Worm (Caenorhabditis elegans) whole organism, L1 larva: Measurements from ENCODE around the gene lem-4.

Experiments
- F16B12.6 ChIP-seq: fragments of 150-350 bp; optimal IDR thresholded peaks from 2 replicates; lab custom pipeline; 2014; ENCODE audit warnings: missing biosample characterization, missing genetic modification characterization
- Y116A8C.19 ChIP-seq: sonication (generic microtip); optimal IDR thresholded peaks from 2 replicates; lab custom pipeline; 2016; ENCODE audit warnings: missing compliant biosample characterization, missing genetic modification characterization, borderline replicate concordance
- alr-1 ChIP-seq: fragments of 200-800 bp; sonication (Bioruptor generic); optimal IDR thresholded peaks from 2 replicates; lab custom pipeline; 2018; ENCODE audit warnings: borderline replicate concordance, mild to moderate bottlenecking, missing genetic modification characterization, missing compliant biosample characterization
- ama-1 ChIP-seq: fragments of 150-350 bp; optimal IDR thresholded peaks from 2 replicates; lab custom pipeline; 2014
- blmp-1 ChIP-seq: fragments of 150-350 bp; optimal IDR thresholded peaks from 2 replicates; lab custom pipeline; 2014; ENCODE audit warnings: missing biosample characterization, missing genetic modification characterization
- ceh-8 ChIP-seq: fragments of 200-800 bp; sonication (Bioruptor generic); optimal IDR thresholded peaks from 2 replicates; lab custom pipeline; 2018; ENCODE audit warnings: mild to moderate bottlenecking, missing genetic modification characterization, moderate library complexity, missing compliant biosample characterization
- ceh-82 ChIP-seq, 3 experiments: fragments of 150-350 bp in 1 of 3; sonication (generic microtip) in 2 of 3; optimal IDR thresholded peaks; 2 replicates each; lab custom pipeline; 2014 to 2017; ENCODE audit warnings: missing biosample characterization in 3 of 3, missing genetic modification characterization in 3 of 3
- ceh-88 ChIP-seq: fragments of 200-800 bp; sonication (Bioruptor generic); IDR thresholded peaks from 2 replicates; pipeline ENCODE4 v1.3.6; 2022; ENCODE audit warnings: missing genetic modification characterization, missing compliant biosample characterization
- ces-1 ChIP-seq: fragments of 150-350 bp; optimal IDR thresholded peaks from 2 replicates; lab custom pipeline; 2014; ENCODE audit warnings: missing biosample characterization, missing genetic modification reagents, missing genetic modification characterization
- ets-5 ChIP-seq: fragments of 200-800 bp; sonication (Bioruptor generic); IDR thresholded peaks from 2 replicates; pipeline ENCODE4 v1.3.6; 2022; ENCODE audit warnings: missing genetic modification characterization, missing compliant biosample characterization
- fkh-10 ChIP-seq: sonication (generic microtip); optimal IDR thresholded peaks from 2 replicates; lab custom pipeline; 2017; ENCODE audit warnings: missing biosample characterization, missing genetic modification reagents, missing genetic modification characterization
- fkh-8 ChIP-seq: sonication (generic microtip); optimal IDR thresholded peaks from 2 replicates; lab custom pipeline; 2016; ENCODE audit warnings: mild to moderate bottlenecking, missing genetic modification characterization, missing compliant biosample characterization
- hlh-4 ChIP-seq: sonication (generic microtip); optimal IDR thresholded peaks from 2 replicates; lab custom pipeline; 2016; ENCODE audit warnings: mild to moderate bottlenecking, missing genetic modification characterization, missing compliant biosample characterization
- hpl-2 ChIP-seq: fragments of 150-350 bp; optimal IDR thresholded peaks from 2 replicates; lab custom pipeline; 2014; ENCODE audit warnings: missing biosample characterization, missing genetic modification reagents, missing genetic modification characterization
- lin-13 ChIP-seq: fragments of 150-350 bp; optimal IDR thresholded peaks from 2 replicates; lab custom pipeline; 2014; ENCODE audit warnings: missing biosample characterization, missing genetic modification reagents, missing genetic modification characterization
- lin-14 ChIP-seq: fragments of 200-800 bp; sonication (Bioruptor generic); optimal IDR thresholded peaks from 2 replicates; lab custom pipeline; 2018; ENCODE audit warnings: mild to moderate bottlenecking, missing genetic modification characterization, moderate library complexity, missing compliant biosample characterization
- lin-15B ChIP-seq: fragments of 150-350 bp; sonication (generic microtip); optimal IDR thresholded peaks from 3 replicates; lab custom pipeline; 2014; ENCODE audit warnings: missing biosample characterization, missing genetic modification characterization
- mdl-1 ChIP-seq, 2 experiments: fragments of 150-350 bp; optimal IDR thresholded peaks; 2 replicates each; lab custom pipeline; 2014 to 2017; ENCODE audit warnings: missing biosample characterization in 2 of 2, missing genetic modification characterization in 2 of 2, inconsistent platforms in 1 of 2
- mef-2 ChIP-seq: fragments of 150-350 bp; optimal IDR thresholded peaks from 2 replicates; lab custom pipeline; 2014; ENCODE audit warnings: missing biosample characterization, missing genetic modification characterization
- nhr-19 ChIP-seq: fragments of 200-800 bp; sonication (Bioruptor generic); conservative IDR thresholded peaks from 2 replicates; pipeline ENCODE4 v1.3.6; 2022; ENCODE audit warnings: missing genetic modification characterization, missing compliant biosample characterization
- nhr-20 ChIP-seq: sonication (generic microtip); optimal IDR thresholded peaks from 2 replicates; lab custom pipeline; 2016; ENCODE audit warnings: mild to moderate bottlenecking, missing genetic modification characterization, missing compliant biosample characterization
- nhr-237 ChIP-seq: fragments of 150-350 bp; optimal IDR thresholded peaks from 2 replicates; lab custom pipeline; 2014; ENCODE audit warnings: missing biosample characterization, missing genetic modification characterization
- nhr-28 ChIP-seq: fragments of 150-350 bp; optimal IDR thresholded peaks from 2 replicates; lab custom pipeline; 2014; ENCODE audit warnings: missing biosample characterization, missing genetic modification characterization
- nhr-47 ChIP-seq: sonication (generic microtip); optimal IDR thresholded peaks from 2 replicates; lab custom pipeline; 2016; ENCODE audit warnings: mild to moderate bottlenecking, missing genetic modification characterization, moderate library complexity, missing compliant biosample characterization
- nhr-77 ChIP-seq: fragments of 150-350 bp; optimal IDR thresholded peaks from 2 replicates; lab custom pipeline; 2014; ENCODE audit warnings: missing biosample characterization, missing genetic modification characterization
- nhr-84 ChIP-seq: sonication (generic microtip); optimal IDR thresholded peaks from 2 replicates; lab custom pipeline; 2017; ENCODE audit warnings: missing biosample characterization, missing genetic modification characterization
- nhr-85 ChIP-seq: sonication (generic microtip); peaks from one replicate; lab custom pipeline; 2016; ENCODE audit warnings: missing genetic modification characterization, inconsistent platforms, missing compliant biosample characterization
- pqm-1 ChIP-seq: sonication (generic microtip); optimal IDR thresholded peaks from 3 replicates; lab custom pipeline; 2017; ENCODE audit warnings: missing biosample characterization, missing genetic modification characterization
- skn-1 ChIP-seq: fragments of 150-350 bp; optimal IDR thresholded peaks from 2 replicates; lab custom pipeline; 2014; ENCODE audit warnings: missing biosample characterization, missing genetic modification characterization
- snu-23 ChIP-seq: sonication (generic microtip); optimal IDR thresholded peaks from 2 replicates; lab custom pipeline; 2016; ENCODE audit warnings: missing genetic modification characterization, missing compliant biosample characterization
- sox-4 ChIP-seq: sonication (generic microtip); optimal IDR thresholded peaks from 2 replicates; lab custom pipeline; 2016; ENCODE audit warnings: missing genetic modification characterization, missing compliant biosample characterization
- sup-37 ChIP-seq: fragments of 200-800 bp; sonication (Bioruptor generic); optimal IDR thresholded peaks from 2 replicates; lab custom pipeline; 2018; ENCODE audit warnings: mild to moderate bottlenecking, missing genetic modification characterization, missing compliant biosample characterization
- swsn-7 ChIP-seq: sonication (generic microtip); optimal IDR thresholded peaks from 2 replicates; lab custom pipeline; 2016; ENCODE audit warnings: missing genetic modification characterization, missing compliant biosample characterization
- tbx-2 ChIP-seq: sonication (generic microtip); optimal IDR thresholded peaks from 2 replicates; lab custom pipeline; 2016; ENCODE audit warnings: missing genetic modification characterization, missing compliant biosample characterization
- unc-130 ChIP-seq: fragments of 150-350 bp; optimal IDR thresholded peaks from 2 replicates; lab custom pipeline; 2017; ENCODE audit warnings: missing biosample characterization, missing genetic modification characterization, inconsistent platforms
- unc-30 ChIP-seq: sonication (generic microtip); optimal IDR thresholded peaks from 2 replicates; lab custom pipeline; 2017; ENCODE audit warnings: missing biosample characterization, missing genetic modification characterization
- vab-15 ChIP-seq: sonication (generic microtip); optimal IDR thresholded peaks from 2 replicates; lab custom pipeline; 2017; ENCODE audit warnings: missing genotype, mild to moderate bottlenecking, missing genetic modification characterization, missing compliant biosample characterization
- xbp-1 ChIP-seq: sonication (generic microtip); optimal IDR thresholded peaks from 2 replicates; lab custom pipeline; 2016; ENCODE audit warnings: missing genetic modification characterization, missing compliant biosample characterization
- zip-4 ChIP-seq: fragments of 200-800 bp; sonication (Bioruptor generic); optimal IDR thresholded peaks from 2 replicates; lab custom pipeline; 2018; ENCODE audit warnings: mild to moderate bottlenecking, missing genetic modification characterization, moderate library complexity, missing compliant biosample characterization
- ztf-11 ChIP-seq, 2 experiments: sonication (generic microtip); optimal IDR thresholded peaks; 2 replicates each; lab custom pipeline; 2016 to 2017; ENCODE audit warnings: missing genetic modification characterization in 2 of 2, missing biosample characterization in 1 of 2, missing compliant biosample characterization in 1 of 2

lem-4 gene

DNA sequence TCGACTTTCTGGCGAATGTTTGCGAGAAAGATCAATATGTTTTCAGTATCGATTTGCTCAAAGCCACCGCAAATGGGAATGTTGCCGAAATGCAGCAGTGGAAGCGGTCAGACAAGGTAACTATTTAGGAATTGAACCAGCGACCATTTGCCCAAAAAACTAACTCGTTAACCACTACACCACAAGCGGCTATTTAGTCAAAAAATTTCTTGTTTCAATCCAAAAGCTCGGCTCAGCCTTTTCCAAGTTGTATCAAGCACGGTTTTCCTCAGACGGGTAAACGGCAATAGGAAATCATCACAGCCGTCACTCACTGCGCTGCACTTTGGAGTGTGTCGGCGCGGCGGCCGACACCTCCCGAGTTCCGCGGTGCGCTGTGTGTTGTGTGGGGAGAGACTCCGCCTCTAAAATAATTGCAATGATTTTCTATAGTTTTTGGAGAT is 12.3 kb upstream of the lem-4 start (continued):
- peak; percentile 86 for TF ChIP-seq swsn-7 (tag; lab: Kevin White, UChicago)
- peak; percentile 84 for TF ChIP-seq nhr-19 (GFP tag; lab: Robert Waterston, UW)
- peak; percentile 7 for TF ChIP-seq blmp-1
- TF ChIP-seq snu-23 (GFP tag; lab: Kevin White, UChicago), result peak; percentile 88
- TF ChIP-seq ceh-8 (GFP tag; lab: Kevin White, UChicago), result peak; percentile 15
- TF ChIP-seq nhr-47 (tag; lab: Kevin White, UChicago), result peak; percentile 92
- TF ChIP-seq skn-1 (tag; lab: Kevin White, UChicago), result peak; percentile 41
- TF ChIP-seq ces-1 (GFP tag; lab: Kevin White, UChicago), result no peak
- no peak for TF ChIP-seq fkh-10 (GFP tag; lab: Kevin White, UChicago)
- peak in 1 of 2 experiments; percentile 44 for TF ChIP-seq ztf-11 (tag; optimal IDR thresholded peaks at IDR 0.05; lab: Kevin White, UChicago)
- TF ChIP-seq zip-4 (GFP tag; lab: Kevin White, UChicago), result peak; percentile 58
- TF ChIP-seq unc-130 (tag; lab: Kevin White, UChicago), result peak; percentile 40
- no peak for TF ChIP-seq vab-15 (tag; lab: Kevin White, UChicago)
- TF ChIP-seq hpl-2, result peak; percentile 78
- TF ChIP-seq nhr-20 (tag; lab: Kevin White, UChicago), result peak; percentile 82
- TF ChIP-seq nhr-85 (tag; lab: Kevin White, UChicago), result peak; percentile 89
- TF ChIP-seq pqm-1 (tag; lab: Kevin White, UChicago), result no peak
- peak; percentile 84 for TF ChIP-seq lin-13
- peak; percentile 51 for TF ChIP-seq ceh-88
- TF ChIP-seq nhr-77, result peak; percentile 91
- TF ChIP-seq sox-4 (tag; lab: Kevin White, UChicago), result no peak
- peak; percentile 68 for TF ChIP-seq tbx-2 (tag; lab: Kevin White, UChicago)
- TF ChIP-seq alr-1 (tag; lab: Kevin White, UChicago), result no peak
- TF ChIP-seq, all 84 proteins: peak for 51

DNA sequence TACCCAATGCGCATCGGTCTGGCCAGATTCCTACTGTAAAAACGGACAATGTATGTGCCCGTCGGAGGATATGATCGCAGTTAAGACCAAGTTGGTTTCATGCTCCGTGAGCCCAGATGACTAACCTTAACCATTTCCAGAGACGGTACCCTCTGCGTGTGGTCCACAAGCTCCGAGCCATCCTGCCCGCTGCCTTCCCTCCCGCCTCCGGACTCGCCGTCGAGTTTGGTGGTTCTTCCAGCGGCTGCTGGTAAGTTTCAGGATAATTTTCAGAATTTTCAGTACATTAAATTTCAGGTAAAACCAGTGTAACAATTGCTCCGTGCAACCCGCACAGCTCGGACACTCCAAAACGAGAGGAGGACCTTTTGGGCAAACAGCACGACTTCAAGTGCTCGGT is 6.2 kb upstream of the lem-4 start:
- TF ChIP-seq nhr-47 (tag; lab: Kevin White, UChicago), result no peak
- TF ChIP-seq nhr-28 (tag; lab: Kevin White, UChicago), result no peak
- no peak for TF ChIP-seq hpl-2
- TF ChIP-seq fkh-10 (GFP tag; lab: Kevin White, UChicago), result no peak
- no peak for TF ChIP-seq xbp-1
- no peak for TF ChIP-seq ztf-11 (tag; optimal IDR thresholded peaks at IDR 0.05; lab: Kevin White, UChicago)
- no peak for TF ChIP-seq F16B12.6 (tag; lab: Kevin White, UChicago)
- no peak for TF ChIP-seq mdl-1 (tag; optimal IDR thresholded peaks at IDR 0.05; lab: Kevin White, UChicago)
- TF ChIP-seq nhr-77, result no peak
- TF ChIP-seq Y116A8C.19 (tag; lab: Kevin White, UChicago), result no peak
- TF ChIP-seq lin-14 (GFP tag; lab: Kevin White, UChicago), result no peak
- TF ChIP-seq sup-37 (GFP tag; lab: Kevin White, UChicago), result no peak

DNA sequence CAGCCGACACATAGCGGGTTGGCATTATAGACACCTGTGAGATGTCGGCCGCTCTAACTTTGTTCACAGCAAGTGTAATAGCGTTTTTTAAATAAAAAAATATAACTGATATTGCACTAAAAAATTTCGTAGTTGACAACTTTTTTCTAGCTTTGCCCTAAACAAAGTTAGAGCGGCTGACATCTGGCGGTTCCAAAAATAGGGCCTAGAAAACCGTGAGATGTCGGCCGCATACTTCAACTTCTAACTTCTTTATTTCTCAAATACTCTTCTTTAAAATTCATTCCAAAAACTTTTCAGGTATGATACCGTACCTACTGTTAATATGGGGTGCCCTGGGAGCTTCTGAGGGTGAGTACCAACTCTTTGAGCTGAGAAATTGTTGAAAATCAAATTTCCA is 4.0 kb upstream of the lem-4 start, which contains the start of gene Y55F3BR.2:
TSS of gene Y55F3BR.2 (plus strand) at position 301 of the 400 bp plus-strand sequence.
- TF ChIP-seq swsn-7 (tag; lab: Kevin White, UChicago) (no peak), xbp-1 (no peak), nhr-237 (tag; lab: Kevin White, UChicago) (no peak), nhr-84 (no peak), ceh-82 (tag; optimal IDR thresholded peaks at IDR 0.05; lab: Kevin White, UChicago) (no peak), ama-1 (lab: Kevin White, UChicago) (no peak), nhr-77 (no peak), lin-15B (tag; lab: Kevin White, UChicago) (no peak), alr-1 (tag; lab: Kevin White, UChicago) (no peak), hlh-4 (no peak), nhr-20 (tag; lab: Kevin White, UChicago) (no peak), ets-5 (GFP tag; lab: Robert Waterston, UW) (no peak), unc-30 (tag; lab: Kevin White, UChicago) (no peak), F16B12.6 (tag; lab: Kevin White, UChicago) (no peak), mef-2 (tag; lab: Kevin White, UChicago) (no peak), fkh-8 (tag; lab: Kevin White, UChicago) (no peak), hpl-2 (no peak), ces-1 (GFP tag; lab: Kevin White, UChicago) (no peak), nhr-28 (tag; lab: Kevin White, UChicago) (no peak)
